Worm (Caenorhabditis elegans): ENCODE measurements around the gene Y54G9A.5.

ce11 chrII:13750128-13750527 is 27.3 kb downstream of the Y54G9A.5 start:
- no peak for TF ChIP-seq nhr-6 (tag; optimal IDR thresholded peaks at IDR 0.05)
- no peak for TF ChIP-seq R02D3.7 (tag; optimal IDR thresholded peaks at IDR 0.05)
- no peak for TF ChIP-seq F13H6.1 (tag; optimal IDR thresholded peaks at IDR 0.05)
- TF ChIP-seq egl-27 (tag; optimal IDR thresholded peaks at IDR 0.05), result no peak
- no peak for TF ChIP-seq ceh-16 (tag; optimal IDR thresholded peaks at IDR 0.05)
- no peak for TF ChIP-seq lin-13 (GFP tag; optimal IDR thresholded peaks at IDR 0.05)
- no peak for TF ChIP-seq ama-1 (optimal IDR thresholded peaks at IDR 0.05)
- TF ChIP-seq elt-1 (tag; optimal IDR thresholded peaks at IDR 0.05), result no peak
- no peak for TF ChIP-seq alr-1 (tag; optimal IDR thresholded peaks at IDR 0.05)
- no peak for TF ChIP-seq unc-62 (GFP tag; optimal IDR thresholded peaks at IDR 0.05)
- TF ChIP-seq aly-2 (tag; optimal IDR thresholded peaks at IDR 0.05), result no peak
- no peak for TF ChIP-seq blmp-1 (tag; optimal IDR thresholded peaks at IDR 0.05; ENCODE audit: insufficient read depth)
- TF ChIP-seq dmd-4 (tag; optimal IDR thresholded peaks at IDR 0.05), result no peak
